Fruit fly (Drosophila melanogaster): ENCODE results near the gene ND-B14.5B.

DNA sequence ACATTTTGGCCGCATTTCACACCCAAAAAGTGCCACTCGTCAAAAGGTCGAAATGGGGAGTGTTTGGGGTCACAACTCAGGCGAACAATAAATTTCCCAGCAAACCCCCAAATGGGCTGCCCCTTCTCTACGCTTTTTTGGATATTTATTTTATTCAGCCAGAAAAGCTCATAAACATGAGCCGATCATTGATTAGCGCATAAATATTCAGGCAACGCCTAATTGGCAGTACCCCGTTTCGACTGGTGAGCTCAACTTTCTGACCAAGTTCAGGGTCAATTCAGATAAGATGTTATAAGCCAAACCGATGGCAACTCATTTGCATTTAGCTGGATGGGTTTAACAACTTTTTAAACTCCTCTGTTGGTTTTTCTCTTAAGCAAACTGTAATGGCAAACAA is 26.0 kb downstream of the ND-B14.5B start:
- no peak for TF ChIP-seq psq (optimal IDR thresholded peaks at IDR 0.05)
- TF ChIP-seq Dll (optimal IDR thresholded peaks at IDR 0.05), result no peak
- TF ChIP-seq CG8478 (optimal IDR thresholded peaks at IDR 0.05), result no peak
- no peak for TF ChIP-seq pan (optimal IDR thresholded peaks at IDR 0.05)
- TF ChIP-seq EcR (GFP tag; optimal IDR thresholded peaks at IDR 0.05), result no peak

Measured in whole organism.